Fruit fly (Drosophila melanogaster) whole organism, adult: ENCODE measurements around the gene CG31926.

Source experiments
- CG11617 ChIP-seq: fragments of 200-800 bp; sonication (Bioruptor generic); optimal IDR thresholded peaks from 2 replicates; lab custom pipeline; 2017; ENCODE audit warnings: mild to moderate bottlenecking, missing biosample characterization, missing genetic modification reagents, missing genetic modification characterization
- CG12768 ChIP-seq: fragments of 200-800 bp; sonication (Bioruptor generic); optimal IDR thresholded peaks from 2 replicates; lab custom pipeline; 2017; ENCODE audit warnings: missing biosample characterization, missing genetic modification characterization, mild to moderate bottlenecking, moderate library complexity, missing genetic modification reagents
- CG14711 ChIP-seq: fragments of 200-800 bp; sonication (Bioruptor generic); optimal IDR thresholded peaks from 2 replicates; lab custom pipeline; 2018; ENCODE audit warnings: missing biosample characterization, mild to moderate bottlenecking, missing genetic modification characterization, moderate library complexity
- CG1620 ChIP-seq: fragments of 200-800 bp; sonication (Bioruptor generic); optimal IDR thresholded peaks from 2 replicates; lab custom pipeline; 2016; ENCODE audit warnings: missing biosample characterization, missing genetic modification characterization
- CG33017 ChIP-seq: fragments of 200-800 bp; sonication (Bioruptor generic); optimal IDR thresholded peaks from 2 replicates; lab custom pipeline; 2018; ENCODE audit warnings: missing biosample characterization, mild to moderate bottlenecking, missing genetic modification characterization, moderate library complexity
- CG5204 ChIP-seq: fragments of 200-800 bp; sonication (Bioruptor generic); optimal IDR thresholded peaks from 2 replicates; lab custom pipeline; 2016; ENCODE audit warnings: missing biosample characterization, missing genetic modification characterization
- CG7045 ChIP-seq: fragments of 200-800 bp; sonication (Bioruptor generic); optimal IDR thresholded peaks from 2 replicates; lab custom pipeline; 2017; ENCODE audit warnings: missing biosample characterization, mild to moderate bottlenecking, missing genetic modification characterization
- CG7101 ChIP-seq: fragments of 200-800 bp; sonication (Bioruptor generic); optimal IDR thresholded peaks from 2 replicates; lab custom pipeline; 2018; ENCODE audit warnings: missing biosample characterization, mild to moderate bottlenecking, missing genetic modification characterization, moderate library complexity
- Clk ChIP-seq: fragments of 200-800 bp; sonication (Bioruptor generic); optimal IDR thresholded peaks from 2 replicates; lab custom pipeline; 2017; ENCODE audit warnings: missing biosample characterization, missing genetic modification characterization
- Crg-1 ChIP-seq: fragments of 200-800 bp; sonication (Bioruptor generic); optimal IDR thresholded peaks from 2 replicates; lab custom pipeline; 2016; ENCODE audit warnings: missing biosample characterization, missing genetic modification characterization
- Hr96 ChIP-seq: fragments of 200-800 bp; sonication (Bioruptor generic); optimal IDR thresholded peaks from 2 replicates; lab custom pipeline; 2016; ENCODE audit warnings: missing biosample characterization, missing genetic modification characterization
- Mnt ChIP-seq: fragments of 200-800 bp; sonication (Bioruptor generic); optimal IDR thresholded peaks from 2 replicates; lab custom pipeline; 2016; ENCODE audit warnings: missing biosample characterization, mild to moderate bottlenecking, missing genetic modification characterization
- bab1 ChIP-seq: fragments of 200-800 bp; sonication (Bioruptor generic); optimal IDR thresholded peaks from 3 replicates; lab custom pipeline; 2019; ENCODE audit warnings: missing biosample characterization, mild to moderate bottlenecking, missing genetic modification characterization, moderate library complexity
- cic ChIP-seq: fragments of 200-800 bp; sonication (Bioruptor generic); optimal IDR thresholded peaks from 2 replicates; lab custom pipeline; 2017; ENCODE audit warnings: missing biosample characterization, mild to moderate bottlenecking, missing genetic modification characterization, moderate library complexity
- cnc ChIP-seq, 2 experiments: fragments of >200 bp; optimal IDR thresholded peaks; 2 replicates each; lab custom pipeline; 2017
- kay ChIP-seq: fragments of 200-800 bp; sonication (Bioruptor generic); peaks from one replicate; lab custom pipeline; 2016; ENCODE audit warnings: missing biosample characterization, missing genetic modification characterization, borderline replicate concordance
- ovo ChIP-seq: fragments of 200-800 bp; sonication (Bioruptor generic); optimal IDR thresholded peaks from 2 replicates; lab custom pipeline; 2016; ENCODE audit warnings: missing biosample characterization, missing genetic modification characterization
- pad ChIP-seq: fragments of 200-800 bp; sonication (Bioruptor generic); optimal IDR thresholded peaks from 3 replicates; lab custom pipeline; 2017; ENCODE audit warnings: missing biosample characterization, missing genetic modification characterization, mild to moderate bottlenecking, moderate library complexity, missing genetic modification reagents
- tj ChIP-seq: fragments of 200-800 bp; sonication (Bioruptor generic); optimal IDR thresholded peaks from 3 replicates; lab custom pipeline; 2017; ENCODE audit warnings: missing biosample characterization, mild to moderate bottlenecking, missing genetic modification characterization, moderate library complexity
- toe ChIP-seq: fragments of 200-800 bp; sonication (Bioruptor generic); optimal IDR thresholded peaks from 2 replicates; lab custom pipeline; 2016; ENCODE audit warnings: missing biosample characterization, missing genetic modification characterization

CG31926 gene

DNA sequence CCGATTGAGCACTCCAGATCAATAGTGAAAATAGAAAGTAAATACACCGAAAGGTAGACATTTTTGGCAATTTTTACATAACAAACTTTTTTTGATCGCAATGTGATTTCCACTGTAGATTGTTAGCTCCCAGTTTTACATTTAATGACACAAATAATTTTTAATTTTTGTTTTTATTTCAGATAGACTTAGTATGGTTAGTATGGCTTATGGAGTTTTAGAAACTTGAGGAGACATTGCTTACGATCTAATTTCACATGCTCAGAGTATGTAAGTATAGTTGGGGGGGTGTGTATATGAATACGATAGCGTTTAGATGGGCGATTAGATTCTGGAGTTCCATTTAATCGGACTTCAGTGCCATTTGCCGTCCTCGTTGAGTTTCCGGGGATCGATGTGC is 22.1 kb downstream of the CG31926 start, which contains the start of gene CG18132:
Gene CG18132, minus strand, starts transcription at position 101 of the 400 bp plus-strand sequence.
- TF ChIP-seq tj: no peak
- no peak for TF ChIP-seq cnc (optimal IDR thresholded peaks at IDR 0.05; lab: Kevin White, UChicago)
- no peak for TF ChIP-seq bab1
- TF ChIP-seq toe: no peak
- no peak for TF ChIP-seq pad (GFP tag; lab: Kevin White, UChicago)
- TF ChIP-seq CG33017 (tag; lab: Kevin White, UChicago): no peak
- no peak for TF ChIP-seq Crg-1
- no peak for TF ChIP-seq Mnt (GFP tag; lab: Kevin White, UChicago)
- no peak for TF ChIP-seq CG11617 (GFP tag; lab: Kevin White, UChicago)
- TF ChIP-seq CG7101 (tag; lab: Kevin White, UChicago): no peak
- no peak for TF ChIP-seq CG14711 (tag; lab: Kevin White, UChicago)
- TF ChIP-seq CG7045 (GFP tag; lab: Kevin White, UChicago): no peak
- TF ChIP-seq CG1620: no peak
- TF ChIP-seq Hr96: no peak
- TF ChIP-seq CG5204 (GFP tag; lab: Kevin White, UChicago): no peak

DNA sequence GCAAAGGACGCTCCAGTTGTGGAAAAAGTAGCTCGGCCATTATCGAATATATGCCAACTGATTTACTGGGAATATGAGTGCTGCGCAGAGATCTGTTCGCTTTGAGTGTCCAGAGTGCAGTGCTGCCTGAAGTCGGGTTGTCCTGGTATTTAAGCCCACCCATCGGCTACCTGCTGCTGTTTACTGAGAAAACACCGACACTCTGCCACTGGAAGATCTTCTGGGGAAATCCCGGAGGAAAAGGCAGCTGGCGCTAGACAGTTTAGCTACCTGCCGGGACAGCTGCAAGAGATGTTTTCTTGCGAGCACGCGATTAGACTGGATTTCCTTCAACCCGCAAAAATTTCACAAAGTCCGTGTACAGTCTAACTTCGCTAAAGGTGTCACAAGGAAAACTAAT is 22.8 kb downstream of the CG31926 start, which contains the start of gene halo:
Gene halo, minus strand, starts transcription at position 127 of the 400 bp plus-strand sequence.
- no peak for TF ChIP-seq CG12768 (GFP tag; lab: Kevin White, UChicago)
- TF ChIP-seq CG14711 (tag; lab: Kevin White, UChicago): no peak
- TF ChIP-seq toe: no peak
- TF ChIP-seq Crg-1: no peak
- TF ChIP-seq ovo (GFP tag; lab: Kevin White, UChicago): no peak
- no peak for TF ChIP-seq tj
- TF ChIP-seq kay: no peak
- no peak for TF ChIP-seq Clk (GFP tag; lab: Kevin White, UChicago)
- no peak for TF ChIP-seq bab1
- TF ChIP-seq cic (GFP tag; lab: Kevin White, UChicago): no peak
- no peak for TF ChIP-seq Hr96
- no peak for TF ChIP-seq CG7045 (GFP tag; lab: Kevin White, UChicago)
- no peak for TF ChIP-seq CG1620
- TF ChIP-seq CG7101 (tag; lab: Kevin White, UChicago): no peak
- no peak for TF ChIP-seq CG33017 (tag; lab: Kevin White, UChicago)
- TF ChIP-seq CG11617 (GFP tag; lab: Kevin White, UChicago): no peak
- no peak for TF ChIP-seq pad (GFP tag; lab: Kevin White, UChicago)
- no peak for TF ChIP-seq CG5204 (GFP tag; lab: Kevin White, UChicago)
- no peak for TF ChIP-seq Mnt (GFP tag; lab: Kevin White, UChicago)

- no peak for TF ChIP-seq CG33017 (tag; lab: Kevin White, UChicago)
- TF ChIP-seq toe: no peak
- no peak for TF ChIP-seq ovo (GFP tag; lab: Kevin White, UChicago)
- no peak for TF ChIP-seq Clk (GFP tag; lab: Kevin White, UChicago)
- TF ChIP-seq CG11617 (GFP tag; lab: Kevin White, UChicago): no peak
- TF ChIP-seq Mnt (GFP tag; lab: Kevin White, UChicago): no peak
- TF ChIP-seq cnc (optimal IDR thresholded peaks at IDR 0.05; lab: Kevin White, UChicago): no peak
- TF ChIP-seq Hr96: no peak
- TF ChIP-seq CG7101 (tag; lab: Kevin White, UChicago): no peak
- TF ChIP-seq bab1: no peak
- no peak for TF ChIP-seq cic (GFP tag; lab: Kevin White, UChicago)
- TF ChIP-seq CG7045 (GFP tag; lab: Kevin White, UChicago): no peak
Measured at dm6 chr2L:1520191-1520590, 24.9 kb downstream of the CG31926 start, which contains the start of gene Or22a. Gene Or22a (plus strand): TSS chr2L:1520491.

dm6 chr2L:1522397-1522796 is 27.1 kb downstream of the CG31926 start, which contains the start of gene Or22b:
Gene Or22b (plus strand): TSS chr2L:1522697.
- no peak for TF ChIP-seq toe
- TF ChIP-seq CG33017 (tag; lab: Kevin White, UChicago): no peak
- TF ChIP-seq CG14711 (tag; lab: Kevin White, UChicago): no peak
- TF ChIP-seq CG5204 (GFP tag; lab: Kevin White, UChicago): no peak
- TF ChIP-seq ovo (GFP tag; lab: Kevin White, UChicago): no peak
- no peak for TF ChIP-seq pad (GFP tag; lab: Kevin White, UChicago)
- TF ChIP-seq Hr96: no peak
- TF ChIP-seq CG1620: no peak
- no peak for TF ChIP-seq CG7045 (GFP tag; lab: Kevin White, UChicago)
- TF ChIP-seq Clk (GFP tag; lab: Kevin White, UChicago): no peak
- TF ChIP-seq Crg-1: no peak
- TF ChIP-seq CG12768 (GFP tag; lab: Kevin White, UChicago): no peak

DNA sequence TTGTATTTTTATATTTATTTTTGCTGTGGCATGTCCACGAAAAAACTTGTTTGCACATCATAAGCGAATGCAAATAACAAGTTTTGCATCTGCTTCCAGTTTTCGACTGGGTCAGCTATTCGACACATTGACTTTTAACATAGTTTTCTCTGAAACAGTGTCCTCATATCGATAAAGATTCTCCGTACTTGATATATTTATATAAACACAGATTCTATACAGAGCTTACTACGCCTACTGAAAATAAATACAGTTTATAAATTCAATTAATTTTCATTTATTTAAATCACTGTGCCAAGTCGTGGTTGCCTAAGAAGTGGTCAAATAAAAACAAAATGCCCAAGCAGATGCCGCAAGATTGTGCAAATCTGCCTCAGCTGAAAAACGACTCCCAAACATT is 40.0 kb downstream of the CG31926 start:
- TF ChIP-seq Clk (GFP tag; lab: Kevin White, UChicago) (no peak), CG1620 (no peak), CG5204 (GFP tag; lab: Kevin White, UChicago) (no peak), CG7045 (GFP tag; lab: Kevin White, UChicago) (no peak), tj (no peak), CG11617 (GFP tag; lab: Kevin White, UChicago) (no peak), ovo (GFP tag; lab: Kevin White, UChicago) (no peak), Mnt (GFP tag; lab: Kevin White, UChicago) (no peak), CG7101 (tag; lab: Kevin White, UChicago) (no peak), CG33017 (tag; lab: Kevin White, UChicago) (no peak), pad (GFP tag; lab: Kevin White, UChicago) (no peak), cnc (optimal IDR thresholded peaks at IDR 0.05; lab: Kevin White, UChicago) (no peak), Crg-1 (no peak), bab1 (no peak)

- TF ChIP-seq Hr96 (no peak), toe (no peak), tj (no peak), cic (GFP tag; lab: Kevin White, UChicago) (no peak), bab1 (no peak), CG7101 (tag; lab: Kevin White, UChicago) (no peak), kay (no peak), CG11617 (GFP tag; lab: Kevin White, UChicago) (no peak), cnc (optimal IDR thresholded peaks at IDR 0.05; lab: Kevin White, UChicago) (no peak), CG12768 (GFP tag; lab: Kevin White, UChicago) (no peak), CG7045 (GFP tag; lab: Kevin White, UChicago) (no peak), CG33017 (tag; lab: Kevin White, UChicago) (no peak), Crg-1 (no peak)
Measured at dm6 chr2L:1538132-1538531, 42.9 kb downstream of the CG31926 start.
